In the genomic region with DNA sequence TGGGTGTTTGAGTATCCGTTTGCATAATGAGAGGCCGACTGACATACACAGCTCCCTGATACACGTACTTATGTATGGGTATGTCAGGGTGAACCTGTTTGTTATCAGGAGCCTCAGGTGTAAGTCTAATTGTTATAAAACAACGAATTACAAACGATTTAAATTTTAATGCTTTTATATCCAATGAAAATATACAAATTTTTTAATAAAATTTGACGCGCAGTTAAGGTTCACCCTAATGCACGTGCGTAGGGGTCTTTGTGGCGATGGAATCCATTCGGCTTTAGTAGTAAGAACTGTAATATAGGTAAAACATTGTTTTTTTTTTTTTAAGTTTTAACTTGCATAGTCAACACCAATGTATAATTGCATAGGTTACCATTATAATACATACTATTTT, we compare ENCODE assay signal across 5 fruit fly cellular contexts.
TF ChIP-seq lines count a peak whose summit lies in the region.

No protein-coding gene starts in this region.

- TF ChIP-seq CTCF in whole organism, embryonic (GFP tag; optimal IDR thresholded peaks at IDR 0.05; lab: Kevin White, UChicago): no peak

TF ChIP-seq in whole organism, adult, 20 proteins besides CTCF, POLR2A, EP300 and RAD21:
- TF ChIP-seq toe (GFP tag; optimal IDR thresholded peaks at IDR 0.05; lab: Kevin White, UChicago) (no peak), tj (GFP tag; optimal IDR thresholded peaks at IDR 0.05; lab: Kevin White, UChicago) (no peak), CG7045 (GFP tag; optimal IDR thresholded peaks at IDR 0.05; lab: Kevin White, UChicago) (peak; percentile 20), cic (GFP tag; optimal IDR thresholded peaks at IDR 0.05; lab: Kevin White, UChicago) (no peak), bab1 (GFP tag; optimal IDR thresholded peaks at IDR 0.05; lab: Kevin White, UChicago) (no peak), ovo (GFP tag; optimal IDR thresholded peaks at IDR 0.05; lab: Kevin White, UChicago) (no peak), CG5204 (GFP tag; optimal IDR thresholded peaks at IDR 0.05; lab: Kevin White, UChicago) (no peak), pad (GFP tag; optimal IDR thresholded peaks at IDR 0.05; lab: Kevin White, UChicago) (no peak), Mnt (GFP tag; optimal IDR thresholded peaks at IDR 0.05; lab: Kevin White, UChicago) (no peak), CG1620 (GFP tag; optimal IDR thresholded peaks at IDR 0.05; lab: Kevin White, UChicago) (no peak), CG33017 (tag; optimal IDR thresholded peaks at IDR 0.05; lab: Kevin White, UChicago) (peak; percentile 61), Clk (GFP tag; optimal IDR thresholded peaks at IDR 0.05; lab: Kevin White, UChicago) (no peak), CG7101 (tag; optimal IDR thresholded peaks at IDR 0.05; lab: Kevin White, UChicago) (peak; percentile 25), Hr96 (GFP tag; optimal IDR thresholded peaks at IDR 0.05; lab: Kevin White, UChicago) (no peak), Crg-1 (GFP tag; optimal IDR thresholded peaks at IDR 0.05; lab: Kevin White, UChicago) (no peak), CG14711 (tag; optimal IDR thresholded peaks at IDR 0.05; lab: Kevin White, UChicago) (peak; percentile 42)

TF ChIP-seq in whole organism, embryonic, 481 proteins besides CTCF, POLR2A, EP300 and RAD21 (continues in another document):
- TF ChIP-seq eyg (GFP tag; optimal IDR thresholded peaks at IDR 0.05; lab: Kevin White, UChicago) (no peak), caup (GFP tag; optimal IDR thresholded peaks at IDR 0.05; lab: Kevin White, UChicago; ENCODE audit: severe bottlenecking) (peak; percentile 6), lilli (GFP tag; optimal IDR thresholded peaks at IDR 0.05; lab: Kevin White, UChicago) (peak; percentile 76), CG14667 (GFP tag; IDR thresholded peaks at IDR 0.05; lab: Robert Waterston, UW) (no peak), esg (GFP tag; conservative IDR thresholded peaks at IDR 0.05; lab: Robert Waterston, UW) (no peak), stc (GFP tag; IDR thresholded peaks at IDR 0.05; lab: Robert Waterston, UW) (peak; percentile 37; the same call in 1 of the 2 replicates), CG11695 (GFP tag; IDR thresholded peaks at IDR 0.05; lab: Robert Waterston, UW) (0 out of 3 replicates have a peak, but pooled peaks have one; percentile 17), CG8478 (optimal IDR thresholded peaks at IDR 0.05; lab: Kevin White, UChicago) (no peak), CG7987 (GFP tag; optimal IDR thresholded peaks at IDR 0.05; lab: Kevin White, UChicago) (no peak), CG10267 (tag; optimal IDR thresholded peaks at IDR 0.05; lab: Kevin White, UChicago) (no peak), CG9437 (GFP tag; optimal IDR thresholded peaks at IDR 0.05; lab: Kevin White, UChicago) (no peak), CG17328 (GFP tag; IDR thresholded peaks at IDR 0.05; lab: Robert Waterston, UW) (0 out of 2 replicates have a peak, but pooled peaks have one; percentile 5), CG12219 (GFP tag; optimal IDR thresholded peaks at IDR 0.05; lab: Kevin White, UChicago) (no peak), Dbx (GFP tag; IDR thresholded peaks at IDR 0.05; lab: Robert Waterston, UW) (peak; percentile 9; the same call in 1 of the 3 replicates), hkb (optimal IDR thresholded peaks at IDR 0.05; lab: Kevin White, UChicago) (no peak), hkb (GFP tag; IDR thresholded peaks at IDR 0.05; lab: Robert Waterston, UW) (0 out of 2 replicates have a peak, but pooled peaks have one; percentile 31), cwo (GFP tag; optimal IDR thresholded peaks at IDR 0.05; lab: Kevin White, UChicago) (peak; percentile 18)

TF ChIP-seq in whole organism, prepupa, 60 proteins besides CTCF, POLR2A, EP300 and RAD21 (continues in another document):
- TF ChIP-seq CG8119 (GFP tag; IDR thresholded peaks at IDR 0.05; lab: Robert Waterston, UW): peak; percentile 67; the same call in 2 of the 3 replicates
- TF ChIP-seq CG6276 (GFP tag; optimal IDR thresholded peaks at IDR 0.05; lab: Kevin White, UChicago): peak; percentile 23
- no peak for TF ChIP-seq Met (GFP tag; optimal IDR thresholded peaks at IDR 0.05; lab: Kevin White, UChicago)
- TF ChIP-seq CG3032 (tag; optimal IDR thresholded peaks at IDR 0.05; lab: Kevin White, UChicago): peak; percentile 18
- TF ChIP-seq dsx (GFP tag; optimal IDR thresholded peaks at IDR 0.05; lab: Kevin White, UChicago; ENCODE audit: poor library complexity, severe bottlenecking): no peak
- TF ChIP-seq Hr4 (GFP tag; optimal IDR thresholded peaks at IDR 0.05; lab: Kevin White, UChicago): peak; percentile 57
- TF ChIP-seq CG8632 (GFP tag; optimal IDR thresholded peaks at IDR 0.05; lab: Kevin White, UChicago): peak; percentile 60
- TF ChIP-seq CG4318 (GFP tag; optimal IDR thresholded peaks at IDR 0.05; lab: Kevin White, UChicago): peak; percentile 36
- TF ChIP-seq svp (GFP tag; lab: Kevin White, UChicago): peak; percentile 74
- TF ChIP-seq CG11762 (GFP tag; optimal IDR thresholded peaks at IDR 0.05; lab: Kevin White, UChicago; ENCODE audit: insufficient read depth): peak; percentile 51
- no peak for TF ChIP-seq Blimp-1 (GFP tag; optimal IDR thresholded peaks at IDR 0.05; lab: Kevin White, UChicago)
- TF ChIP-seq net (GFP tag; optimal IDR thresholded peaks at IDR 0.05; lab: Kevin White, UChicago): peak; percentile 21
- TF ChIP-seq topi (GFP tag; optimal IDR thresholded peaks at IDR 0.05; lab: Kevin White, UChicago): peak; percentile 52
- peak; percentile 65 for TF ChIP-seq CG15336 (GFP tag; IDR thresholded peaks at IDR 0.05; lab: Robert Waterston, UW)
- TF ChIP-seq eg (GFP tag; IDR thresholded peaks at IDR 0.05; lab: Robert Waterston, UW): peak; percentile 68
- TF ChIP-seq CG3919 (GFP tag; optimal IDR thresholded peaks at IDR 0.05; lab: Kevin White, UChicago): no peak
- no peak for TF ChIP-seq CG16779 (tag; optimal IDR thresholded peaks at IDR 0.05; lab: Kevin White, UChicago)
- TF ChIP-seq fkh (GFP tag; optimal IDR thresholded peaks at IDR 0.05; lab: Kevin White, UChicago): no peak

TF ChIP-seq in whole organism, pupa, 21 proteins besides CTCF, POLR2A, EP300 and RAD21 (continues in another document):
- TF ChIP-seq Pif1A (GFP tag; optimal IDR thresholded peaks at IDR 0.05; lab: Kevin White, UChicago): peak; percentile 54
- TF ChIP-seq CG8159 (tag; optimal IDR thresholded peaks at IDR 0.05; lab: Kevin White, UChicago): peak; percentile 86
- TF ChIP-seq CG32121 (GFP tag; IDR thresholded peaks at IDR 0.05; lab: Robert Waterston, UW): no peak; the same call in 1 of the 2 replicates
- peak; percentile 62 for TF ChIP-seq CG4496 (GFP tag; IDR thresholded peaks at IDR 0.05; lab: Robert Waterston, UW)
- TF ChIP-seq Snoo (tag; optimal IDR thresholded peaks at IDR 0.05; lab: Kevin White, UChicago): peak; percentile 11
- peak; percentile 71 for TF ChIP-seq fd96Ca (GFP tag; IDR thresholded peaks at IDR 0.05; lab: Robert Waterston, UW)
- TF ChIP-seq CG15710 (tag; optimal IDR thresholded peaks at IDR 0.05; lab: Kevin White, UChicago): peak; percentile 45
- TF ChIP-seq CG10348 (GFP tag; IDR thresholded peaks at IDR 0.05; lab: Robert Waterston, UW): no peak
- TF ChIP-seq rn (GFP tag; IDR thresholded peaks at IDR 0.05; lab: Robert Waterston, UW): no peak
- TF ChIP-seq CG13204 (GFP tag; optimal IDR thresholded peaks at IDR 0.05; lab: Kevin White, UChicago): no peak
- TF ChIP-seq CG34367 (tag; optimal IDR thresholded peaks at IDR 0.05; lab: Kevin White, UChicago): peak; percentile 34
- peak; percentile 35 for TF ChIP-seq CG8301 (tag; optimal IDR thresholded peaks at IDR 0.05; lab: Kevin White, UChicago)
- TF ChIP-seq CG14655 (GFP tag; optimal IDR thresholded peaks at IDR 0.05; lab: Kevin White, UChicago): peak; percentile 58
- TF ChIP-seq CG12605 (GFP tag; IDR thresholded peaks at IDR 0.05; lab: Robert Waterston, UW): peak; percentile 44
- no peak for TF ChIP-seq EcR (GFP tag; optimal IDR thresholded peaks at IDR 0.05; lab: Kevin White, UChicago)
- TF ChIP-seq gl (tag; optimal IDR thresholded peaks at IDR 0.05; lab: Kevin White, UChicago): no peak
- TF ChIP-seq Ets98B (GFP tag; IDR thresholded peaks at IDR 0.05; lab: Robert Waterston, UW): peak; percentile 58; the same call in 1 of the 2 replicates
- TF ChIP-seq D1 (tag; optimal IDR thresholded peaks at IDR 0.05; lab: Kevin White, UChicago): no peak
- peak; percentile 65 for TF ChIP-seq Pif1B (GFP tag; optimal IDR thresholded peaks at IDR 0.05; lab: Kevin White, UChicago)
- peak; percentile 26 for TF ChIP-seq CG9948 (tag; optimal IDR thresholded peaks at IDR 0.05; lab: Kevin White, UChicago)

TF ChIP-seq in whole organism, wandering third instar larva, 38 proteins besides CTCF, POLR2A, EP300 and RAD21 (continues in another document):
- TF ChIP-seq GATAd (GFP tag; optimal IDR thresholded peaks at IDR 0.05; lab: Kevin White, UChicago) (no peak), Rel (GFP tag; optimal IDR thresholded peaks at IDR 0.05; lab: Kevin White, UChicago) (no peak), Rel (tag; optimal IDR thresholded peaks at IDR 0.05; lab: Kevin White, UChicago) (no peak), jim (GFP tag; optimal IDR thresholded peaks at IDR 0.05; lab: Kevin White, UChicago) (no peak), psq (GFP tag; optimal IDR thresholded peaks at IDR 0.05; lab: Kevin White, UChicago) (peak; percentile 33), Myc (optimal IDR thresholded peaks at IDR 0.05; lab: Kevin White, UChicago) (no peak), Dfd (GFP tag; optimal IDR thresholded peaks at IDR 0.05; lab: Kevin White, UChicago) (no peak), sv (GFP tag; optimal IDR thresholded peaks at IDR 0.05; lab: Kevin White, UChicago) (no peak), fru (GFP tag; optimal IDR thresholded peaks at IDR 0.05; lab: Kevin White, UChicago) (peak; percentile 39), Jra (GFP tag; optimal IDR thresholded peaks at IDR 0.05; lab: Kevin White, UChicago) (no peak), foxo (GFP tag; optimal IDR thresholded peaks at IDR 0.05; lab: Kevin White, UChicago) (peak in 1 of 2 experiments; percentile 49), lola (GFP tag; optimal IDR thresholded peaks at IDR 0.05; lab: Kevin White, UChicago) (no peak), Sp1 (GFP tag; optimal IDR thresholded peaks at IDR 0.05; lab: Kevin White, UChicago) (no peak), dl (GFP tag; optimal IDR thresholded peaks at IDR 0.05; lab: Kevin White, UChicago; ENCODE audit: insufficient read depth in 1 of 2, partially characterized antibody in 2 of 2) (no peak), dsf (GFP tag; optimal IDR thresholded peaks at IDR 0.05; lab: Kevin White, UChicago; ENCODE audit: borderline replicate concordance) (no peak), brk (GFP tag; optimal IDR thresholded peaks at IDR 0.05; lab: Kevin White, UChicago) (no peak), Abd-B (GFP tag; optimal IDR thresholded peaks at IDR 0.05; lab: Kevin White, UChicago) (no peak), CG9705 (GFP tag; optimal IDR thresholded peaks at IDR 0.05; lab: Kevin White, UChicago) (no peak), Vsx2 (GFP tag; optimal IDR thresholded peaks at IDR 0.05; lab: Kevin White, UChicago; ENCODE audit: partially characterized antibody) (no peak), N (GFP tag; optimal IDR thresholded peaks at IDR 0.05; lab: Kevin White, UChicago) (no peak), CrebA (GFP tag; optimal IDR thresholded peaks at IDR 0.05; lab: Kevin White, UChicago; ENCODE audit: borderline replicate concordance) (no peak), br (GFP tag; optimal IDR thresholded peaks at IDR 0.05; lab: Kevin White, UChicago) (peak; percentile 23), usp (GFP tag; optimal IDR thresholded peaks at IDR 0.05; lab: Kevin White, UChicago) (no peak)
